Worm (Caenorhabditis elegans) whole organism, midembryonic: ENCODE results near the gene F41B4.2.

Experiments
- T22C8.4 ChIP-seq: fragments of 200-800 bp; sonication (Bioruptor generic); IDR thresholded peaks from 2 replicates; pipeline ENCODE4 v1.3.6; 2022; ENCODE audit warnings: missing genetic modification characterization, missing compliant biosample characterization
- flt-1 ChIP-seq: fragments of 200-800 bp; sonication (Bioruptor generic); IDR thresholded peaks from 2 replicates; pipeline ENCODE4 v1.3.6; 2022; ENCODE audit warnings: missing genetic modification characterization, missing compliant biosample characterization
- tab-1 ChIP-seq: fragments of 200-800 bp; sonication (Bioruptor generic); IDR thresholded peaks from 2 replicates; pipeline ENCODE4 v1.3.6; 2022; ENCODE audit warnings: missing genetic modification characterization, missing compliant biosample characterization

DNA sequence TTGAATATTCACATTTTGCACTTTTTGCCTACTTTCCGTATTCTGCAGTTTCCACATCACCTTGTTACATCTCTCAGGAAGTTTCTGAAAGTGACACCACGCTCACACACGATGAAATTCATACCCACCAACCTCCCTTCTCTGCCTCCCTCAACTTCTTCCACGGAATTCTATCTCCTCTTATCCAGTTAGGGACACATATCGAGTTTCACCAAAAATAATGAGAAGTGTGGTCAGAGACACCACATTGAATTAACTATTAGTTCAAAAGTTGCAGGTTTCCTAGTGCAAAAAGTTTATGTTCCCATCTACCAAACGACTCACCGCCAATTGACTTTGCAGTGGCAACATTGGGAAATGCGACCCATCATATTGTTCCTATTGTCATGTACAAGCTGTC lies 15.3 kb upstream of the F41B4.2 start:
- TF ChIP-seq flt-1 (GFP tag; lab: Robert Waterston, UW), result no peak
- no peak for TF ChIP-seq T22C8.4 (GFP tag; lab: Robert Waterston, UW)
- TF ChIP-seq tab-1, result no peak
